Worm (Caenorhabditis elegans): ENCODE results near the gene csc-1.

DNA sequence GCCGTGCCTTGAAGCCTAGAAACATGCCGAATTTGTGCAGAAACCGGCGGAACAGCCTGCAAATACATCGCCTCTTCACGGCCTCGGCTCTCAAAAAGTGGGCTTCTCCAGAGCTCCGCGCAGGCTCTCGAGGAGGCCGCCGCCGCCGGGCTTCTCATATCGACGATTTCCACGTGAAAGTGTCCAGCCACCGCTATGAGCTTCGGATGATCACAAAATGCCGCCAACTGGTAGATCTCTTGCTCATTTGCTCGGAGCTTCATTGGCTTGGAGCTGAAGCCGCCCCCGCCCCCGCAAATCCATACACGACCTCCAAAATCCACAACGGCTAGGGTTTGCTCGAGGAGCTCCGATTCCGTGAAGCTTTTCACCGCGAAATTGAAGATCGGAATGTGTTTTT, 36.2 kb upstream of the csc-1 start:
- TF ChIP-seq F10B5.3 (tag; optimal IDR thresholded peaks at IDR 0.05) (no peak), mep-1 (tag; optimal IDR thresholded peaks at IDR 0.05) (no peak), F26F4.8 (GFP tag; conservative IDR thresholded peaks at IDR 0.05) (no peak), unc-130 (GFP tag; optimal IDR thresholded peaks at IDR 0.05) (no peak), aly-2 (tag; optimal IDR thresholded peaks at IDR 0.05) (no peak)
